Worm (Caenorhabditis elegans) whole organism, young adult: Measurements from ENCODE around the gene gut-2.

Experiments
- F49E8.2 ChIP-seq: sonication (generic microtip); optimal IDR thresholded peaks from 3 replicates; lab custom pipeline; 2017; ENCODE audit warnings: missing genetic modification characterization, mild to moderate bottlenecking, missing compliant biosample characterization, antibody characterized with exemption, moderate library complexity; ENCODE audit not compliant: insufficient read depth
- Y53G8AR.9 ChIP-seq: fragments of 200-800 bp; sonication (Bioruptor generic); conservative IDR thresholded peaks from 2 replicates; pipeline ENCODE4 v1.3.6; 2022; ENCODE audit warnings: missing genetic modification reagents, missing genetic modification characterization, missing compliant biosample characterization
- akir-1 ChIP-seq: fragments of 200-800 bp; sonication (Bioruptor generic); optimal IDR thresholded peaks from 2 replicates; lab custom pipeline; 2018; ENCODE audit warnings: mild to moderate bottlenecking, missing genetic modification characterization, moderate library complexity, missing compliant biosample characterization
- ama-1 ChIP-seq, 3 experiments: fragments of 150-350 bp in 1 of 3; sonication (generic microtip) in 2 of 3; optimal IDR thresholded peaks; 2 replicates each; lab custom pipeline; 2014 to 2018; ENCODE audit warnings: missing biosample characterization in 2 of 3, missing genetic modification characterization in 2 of 3, missing genetic modification reagents in 2 of 3
- efl-1 ChIP-seq: fragments of 150-350 bp; optimal IDR thresholded peaks from 2 replicates; lab custom pipeline; 2014; ENCODE audit warnings: missing biosample characterization, missing genetic modification reagents, missing genetic modification characterization
- egl-18 ChIP-seq: fragments of 200-800 bp; sonication (Bioruptor generic); IDR thresholded peaks from 2 replicates; pipeline ENCODE4 v1.3.6; 2022; ENCODE audit warnings: missing genetic modification reagents, missing genetic modification characterization, missing compliant biosample characterization
- mes-4 ChIP-seq: sonication (generic microtip); optimal IDR thresholded peaks from 2 replicates; lab custom pipeline; 2016; ENCODE audit warnings: missing genotype, missing genetic modification characterization, missing compliant biosample characterization
- nhr-27 ChIP-seq: fragments of 200-800 bp; sonication (Bioruptor generic); optimal IDR thresholded peaks from 2 replicates; lab custom pipeline; 2018; ENCODE audit warnings: mild to moderate bottlenecking, missing genetic modification characterization, moderate library complexity, missing compliant biosample characterization
- nhr-80 ChIP-seq: sonication (generic microtip); optimal IDR thresholded peaks from 2 replicates; lab custom pipeline; 2016; ENCODE audit warnings: missing genetic modification characterization, missing compliant biosample characterization
- sea-2 ChIP-seq: fragments of 200-800 bp; sonication (Bioruptor generic); IDR thresholded peaks from 2 replicates; pipeline ENCODE4 v1.3.6; 2022; ENCODE audit warnings: missing genetic modification characterization, missing compliant biosample characterization
- xnd-1 ChIP-seq: sonication (generic microtip); optimal IDR thresholded peaks from 2 replicates; lab custom pipeline; 2016; ENCODE audit warnings: missing genotype, missing genetic modification reagents, missing genetic modification characterization, missing compliant biosample characterization

DNA sequence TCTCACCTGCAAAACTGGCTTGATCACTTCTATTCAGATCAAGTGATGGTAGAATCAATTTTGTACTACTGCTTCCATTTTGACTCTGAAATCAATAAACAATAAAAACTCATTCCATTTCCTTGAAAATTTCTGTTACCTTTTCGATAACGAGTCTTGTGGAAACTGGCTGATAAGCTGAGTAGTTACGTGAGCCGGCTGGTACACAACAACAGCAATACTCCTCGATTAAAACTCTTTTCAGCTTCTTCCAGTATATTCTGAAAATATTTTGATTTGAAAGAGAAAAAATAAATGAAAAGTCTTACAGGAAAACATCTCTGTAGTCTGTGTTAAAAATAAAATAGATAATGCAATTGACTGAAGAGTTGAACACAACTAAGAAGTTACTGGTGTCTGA, 35.0 kb downstream of the gut-2 start:
- no peak for TF ChIP-seq nhr-80 (tag; lab: Kevin White, UChicago)
- TF ChIP-seq xnd-1, result no peak
- TF ChIP-seq sea-2, result no peak
- no peak for TF ChIP-seq F49E8.2 (tag; lab: Kevin White, UChicago)
- no peak for TF ChIP-seq nhr-27 (tag; lab: Kevin White, UChicago)
- no peak for TF ChIP-seq mes-4 (tag; lab: Kevin White, UChicago)
- TF ChIP-seq efl-1 (GFP tag; lab: Kevin White, UChicago), result no peak
- no peak for TF ChIP-seq Y53G8AR.9 (GFP tag; lab: Robert Waterston, UW)
- no peak for TF ChIP-seq akir-1 (GFP tag; lab: Kevin White, UChicago)
- no peak for TF ChIP-seq ama-1 (optimal IDR thresholded peaks at IDR 0.05; lab: Kevin White, UChicago)
- no peak for TF ChIP-seq ama-1 (GFP tag; optimal IDR thresholded peaks at IDR 0.05; lab: Kevin White, UChicago)
- TF ChIP-seq egl-18 (GFP tag; lab: Robert Waterston, UW), result no peak
